Fruit fly (Drosophila melanogaster): Measurements from ENCODE around the gene GstD2.

- TF ChIP-seq fd96Ca (GFP tag; IDR thresholded peaks at IDR 0.05) (no peak), CG15710 (tag; optimal IDR thresholded peaks at IDR 0.05) (no peak), CG12605 (GFP tag; IDR thresholded peaks at IDR 0.05) (no peak), Ets98B (GFP tag; IDR thresholded peaks at IDR 0.05) (no peak), CG10348 (GFP tag; IDR thresholded peaks at IDR 0.05) (no peak), Pif1B (GFP tag; optimal IDR thresholded peaks at IDR 0.05) (no peak), CG14655 (GFP tag; optimal IDR thresholded peaks at IDR 0.05) (no peak), CG17806 (tag; optimal IDR thresholded peaks at IDR 0.05) (no peak), CG13204 (GFP tag; optimal IDR thresholded peaks at IDR 0.05) (no peak), D1 (tag; optimal IDR thresholded peaks at IDR 0.05) (no peak), gl (tag; optimal IDR thresholded peaks at IDR 0.05) (no peak), CG34367 (tag; optimal IDR thresholded peaks at IDR 0.05) (no peak), CG9948 (tag; optimal IDR thresholded peaks at IDR 0.05) (no peak), CG8301 (tag; optimal IDR thresholded peaks at IDR 0.05) (no peak)
Measured at dm6 chr3R:12405928-12406234, 34.1 kb downstream of the GstD2 start, which contains the start of gene Cyp9f2.
